Worm (Caenorhabditis elegans): ENCODE measurements around the gene ZC477.7.

ZC477.7 gene

ce11 chrIV:7075063-7075462 is 36.2 kb downstream of the ZC477.7 start, which contains the start of gene srg-50:
TSS of gene srg-50 (minus strand) at chrIV:7075163.
- no peak for TF ChIP-seq Y53F4B.3 (GFP tag; IDR thresholded peaks at IDR 0.05)
- TF ChIP-seq K12H6.12 (tag; optimal IDR thresholded peaks at IDR 0.05) = no peak
- no peak for TF ChIP-seq ztf-25 (GFP tag; IDR thresholded peaks at IDR 0.05)
- no peak for TF ChIP-seq nfya-1 (tag; optimal IDR thresholded peaks at IDR 0.05; ENCODE audit: borderline replicate concordance, insufficient read depth)
- TF ChIP-seq athp-1 (tag; optimal IDR thresholded peaks at IDR 0.05) = no peak
- no peak for TF ChIP-seq F33H1.4 (GFP tag; IDR thresholded peaks at IDR 0.05)
- TF ChIP-seq madf-6 (GFP tag; IDR thresholded peaks at IDR 0.05) = no peak
- no peak for TF ChIP-seq chd-7 (tag; optimal IDR thresholded peaks at IDR 0.05)
- no peak for TF ChIP-seq egl-18 (GFP tag; IDR thresholded peaks at IDR 0.05)
- no peak for TF ChIP-seq hlh-26 (GFP tag; conservative IDR thresholded peaks at IDR 0.05)
- TF ChIP-seq attf-6 (GFP tag; IDR thresholded peaks at IDR 0.05) = no peak
- no peak for TF ChIP-seq lir-1 (GFP tag; conservative IDR thresholded peaks at IDR 0.05)
- TF ChIP-seq fkh-3 (tag; optimal IDR thresholded peaks at IDR 0.05) = no peak
- no peak for TF ChIP-seq B0035.1 (tag; optimal IDR thresholded peaks at IDR 0.05)
- no peak for TF ChIP-seq tbp1 (GFP tag; optimal IDR thresholded peaks at IDR 0.05)

ce11 chrIV:7072110-7072509 is 39.1 kb downstream of the ZC477.7 start, which contains the start of gene srg-48:
TSS of gene srg-48 (plus strand) at chrIV:7072410.
- TF ChIP-seq aptf-3 (GFP tag; IDR thresholded peaks at IDR 0.05) = no peak
- no peak for TF ChIP-seq rpc-1 (optimal IDR thresholded peaks at IDR 0.05)
- TF ChIP-seq rpc-1 (tag; optimal IDR thresholded peaks at IDR 0.05) = no peak
- no peak for TF ChIP-seq snpc-1.1 (tag; optimal IDR thresholded peaks at IDR 0.05; ENCODE audit: insufficient read depth)
- no peak for TF ChIP-seq hmg-20 (GFP tag; IDR thresholded peaks at IDR 0.05)
- no peak for TF ChIP-seq F52B5.7 (tag; optimal IDR thresholded peaks at IDR 0.05)
- no peak for TF ChIP-seq dpff-1 (tag; optimal IDR thresholded peaks at IDR 0.05)
- TF ChIP-seq Y79H2A.3 (GFP tag; conservative IDR thresholded peaks at IDR 0.05) = no peak
- no peak for TF ChIP-seq ZK185.1 (tag; optimal IDR thresholded peaks at IDR 0.05; ENCODE audit: poor library complexity, severe bottlenecking)
- TF ChIP-seq ztf-18 (tag; optimal IDR thresholded peaks at IDR 0.05) = no peak
- no peak for TF ChIP-seq die-1 (tag; optimal IDR thresholded peaks at IDR 0.05)

ce11 chrIV:7067446-7067845 is 43.8 kb downstream of the ZC477.7 start:
- TF ChIP-seq zfh-2 (GFP tag; conservative IDR thresholded peaks at IDR 0.05) (no peak), F55B11.4 (tag; optimal IDR thresholded peaks at IDR 0.05; ENCODE audit: borderline replicate concordance, insufficient read depth) (no peak), B0336.3 (GFP tag; IDR thresholded peaks at IDR 0.05) (no peak), Y53G8AR.9 (GFP tag; conservative IDR thresholded peaks at IDR 0.05) (no peak), egl-44 (GFP tag; IDR thresholded peaks at IDR 0.05) (no peak), nhr-90 (tag; optimal IDR thresholded peaks at IDR 0.05) (no peak), Y95B8A.8 (GFP tag; IDR thresholded peaks at IDR 0.05) (no peak), aptf-3 (GFP tag; IDR thresholded peaks at IDR 0.05) (no peak), lin-40 (tag; optimal IDR thresholded peaks at IDR 0.05) (no peak), ccch-3 (GFP tag; optimal IDR thresholded peaks at IDR 0.05) (no peak), pha-4 (tag; optimal IDR thresholded peaks at IDR 0.05) (no peak), Y79H2A.3 (GFP tag; conservative IDR thresholded peaks at IDR 0.05) (no peak), madf-3 (GFP tag; IDR thresholded peaks at IDR 0.05) (no peak), dox-1 (GFP tag; IDR thresholded peaks at IDR 0.05) (no peak)

Measured in whole organism, young adult.